Worm (Caenorhabditis elegans): ENCODE measurements around the gene unc-53.

The unc-53 gene

ce11 chrII:11027777-11028176 lies 61.5 kb downstream of the unc-53 start:
- TF ChIP-seq tbx-37 (GFP tag; conservative IDR thresholded peaks at IDR 0.05) (no peak), tbx-11 (GFP tag; IDR thresholded peaks at IDR 0.05) (no peak), flt-1 (GFP tag; IDR thresholded peaks at IDR 0.05) (no peak), ama-1 (optimal IDR thresholded peaks at IDR 0.05) (no peak), B0310.2 (tag; optimal IDR thresholded peaks at IDR 0.05) (no peak), hmg-4 (GFP tag; optimal IDR thresholded peaks at IDR 0.05) (no peak), ceh-36 (tag; optimal IDR thresholded peaks at IDR 0.05) (no peak), hmbx-1 (tag; optimal IDR thresholded peaks at IDR 0.05) (no peak), scrt-1 (GFP tag; IDR thresholded peaks at IDR 0.05) (no peak), pes-1 (GFP tag; IDR thresholded peaks at IDR 0.05) (no peak), hnd-1 (tag; optimal IDR thresholded peaks at IDR 0.05) (no peak), ets-7 (tag; optimal IDR thresholded peaks at IDR 0.05) (no peak), sea-1 (GFP tag; conservative IDR thresholded peaks at IDR 0.05) (no peak), tra-4 (tag; optimal IDR thresholded peaks at IDR 0.05) (no peak), aly-1 (tag; optimal IDR thresholded peaks at IDR 0.05) (no peak), ceh-13 (GFP tag; optimal IDR thresholded peaks at IDR 0.05) (no peak), F13C5.2 (tag; optimal IDR thresholded peaks at IDR 0.05) (no peak)

DNA sequence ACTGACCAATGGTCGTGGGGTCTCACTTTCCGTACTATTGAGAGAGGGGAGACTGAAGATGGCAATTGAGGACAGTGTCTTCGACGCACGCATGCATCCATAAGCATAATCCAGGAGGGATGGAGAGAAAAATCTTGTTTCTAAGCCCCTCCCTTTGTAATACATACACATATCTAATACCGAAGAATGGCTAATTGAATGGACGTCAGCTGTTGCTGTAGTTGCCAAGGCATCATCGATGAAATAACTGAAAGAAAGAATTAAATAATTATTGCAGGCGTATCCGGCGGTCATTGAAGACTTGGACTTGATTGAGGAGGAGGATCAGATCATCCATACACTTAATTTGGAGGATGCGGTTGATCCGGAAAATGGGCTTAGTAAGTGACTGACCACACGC lies 63.7 kb downstream of the unc-53 start, which contains the start of gene F33A8.7:
F33A8.7 (minus strand) TSS at position 101 of the 400 bp plus-strand sequence.
- TF ChIP-seq F13C5.2 (tag; optimal IDR thresholded peaks at IDR 0.05), result no peak
- TF ChIP-seq tbx-37 (GFP tag; conservative IDR thresholded peaks at IDR 0.05), result no peak
- no peak for TF ChIP-seq pes-1 (GFP tag; IDR thresholded peaks at IDR 0.05)
- TF ChIP-seq B0310.2 (tag; optimal IDR thresholded peaks at IDR 0.05), result no peak
- no peak for TF ChIP-seq tra-4 (tag; optimal IDR thresholded peaks at IDR 0.05)
- no peak for TF ChIP-seq hmbx-1 (tag; optimal IDR thresholded peaks at IDR 0.05)
- TF ChIP-seq flt-1 (GFP tag; IDR thresholded peaks at IDR 0.05), result no peak
- no peak for TF ChIP-seq tbx-11 (GFP tag; IDR thresholded peaks at IDR 0.05)
- TF ChIP-seq ama-1 (optimal IDR thresholded peaks at IDR 0.05), result no peak
- no peak for TF ChIP-seq sea-1 (GFP tag; conservative IDR thresholded peaks at IDR 0.05)
- TF ChIP-seq ets-7 (tag; optimal IDR thresholded peaks at IDR 0.05), result no peak
- TF ChIP-seq ceh-36 (tag; optimal IDR thresholded peaks at IDR 0.05), result no peak

DNA sequence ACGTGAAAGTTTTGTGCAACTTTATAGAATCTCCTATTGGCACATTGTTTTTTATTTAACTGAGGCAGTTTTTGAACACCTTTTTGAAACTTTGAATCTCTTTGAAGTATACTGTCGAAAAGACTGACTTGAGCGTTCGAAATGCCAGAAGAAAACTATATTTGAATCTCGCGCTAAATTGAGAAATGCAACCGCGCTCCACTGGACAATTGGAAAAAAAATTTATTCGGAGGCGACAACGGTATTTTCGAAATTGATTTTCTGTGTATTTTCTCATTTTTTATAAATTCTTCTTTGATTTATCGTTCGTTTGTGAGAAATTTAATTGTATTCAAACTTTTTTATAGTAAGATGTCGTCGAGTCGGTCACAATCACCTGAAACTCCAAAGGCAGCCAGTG lies 67.2 kb downstream of the unc-53 start, which contains the start of gene let-858:
let-858 (plus strand) TSS at position 348 of the 400 bp plus-strand sequence.
- TF ChIP-seq hnd-1 (tag; optimal IDR thresholded peaks at IDR 0.05) (no peak), tbx-11 (GFP tag; IDR thresholded peaks at IDR 0.05) (no peak), tra-4 (tag; optimal IDR thresholded peaks at IDR 0.05) (no peak), hmbx-1 (tag; optimal IDR thresholded peaks at IDR 0.05) (no peak), F13C5.2 (tag; optimal IDR thresholded peaks at IDR 0.05) (no peak), flt-1 (GFP tag; IDR thresholded peaks at IDR 0.05) (no peak)

ce11 chrII:11020707-11021106 lies 68.5 kb downstream of the unc-53 start:
- TF ChIP-seq hmbx-1 (tag; optimal IDR thresholded peaks at IDR 0.05) (no peak), ceh-36 (tag; optimal IDR thresholded peaks at IDR 0.05) (no peak), flt-1 (GFP tag; IDR thresholded peaks at IDR 0.05) (no peak)

- TF ChIP-seq hmbx-1 (tag; optimal IDR thresholded peaks at IDR 0.05) (no peak), sea-1 (GFP tag; conservative IDR thresholded peaks at IDR 0.05) (no peak), ceh-36 (tag; optimal IDR thresholded peaks at IDR 0.05) (no peak), pes-1 (GFP tag; IDR thresholded peaks at IDR 0.05) (no peak), tbx-37 (GFP tag; conservative IDR thresholded peaks at IDR 0.05) (no peak), scrt-1 (GFP tag; IDR thresholded peaks at IDR 0.05) (no peak), ets-7 (tag; optimal IDR thresholded peaks at IDR 0.05) (no peak), hnd-1 (tag; optimal IDR thresholded peaks at IDR 0.05) (no peak), tra-4 (tag; optimal IDR thresholded peaks at IDR 0.05) (no peak), aly-1 (tag; optimal IDR thresholded peaks at IDR 0.05) (no peak), tbx-11 (GFP tag; IDR thresholded peaks at IDR 0.05) (no peak), ceh-13 (GFP tag; optimal IDR thresholded peaks at IDR 0.05) (no peak), hmg-4 (GFP tag; optimal IDR thresholded peaks at IDR 0.05) (no peak), B0310.2 (tag; optimal IDR thresholded peaks at IDR 0.05) (no peak)
These were observed 72.4 kb downstream of the unc-53 start for ce11 chrII:11016884-11017283.

ce11 chrII:11016835-11016883 lies 72.6 kb downstream of the unc-53 start, which contains the start of gene ram-2:
TSS of gene ram-2 (minus strand) at chrII:11016881.
- TF ChIP-seq B0310.2 (tag; optimal IDR thresholded peaks at IDR 0.05) (no peak), ceh-36 (tag; optimal IDR thresholded peaks at IDR 0.05) (no peak), hnd-1 (tag; optimal IDR thresholded peaks at IDR 0.05) (no peak), ceh-13 (GFP tag; optimal IDR thresholded peaks at IDR 0.05) (no peak), ets-7 (tag; optimal IDR thresholded peaks at IDR 0.05) (no peak)

ce11 chrII:11016435-11016834 lies 72.8 kb downstream of the unc-53 start:
- no peak for TF ChIP-seq flt-1 (GFP tag; IDR thresholded peaks at IDR 0.05)
- no peak for TF ChIP-seq tbx-11 (GFP tag; IDR thresholded peaks at IDR 0.05)
- TF ChIP-seq ets-7 (tag; optimal IDR thresholded peaks at IDR 0.05), result no peak
- TF ChIP-seq F13C5.2 (tag; optimal IDR thresholded peaks at IDR 0.05), result no peak
- no peak for TF ChIP-seq pes-1 (GFP tag; IDR thresholded peaks at IDR 0.05)
- TF ChIP-seq B0310.2 (tag; optimal IDR thresholded peaks at IDR 0.05), result no peak
- TF ChIP-seq ceh-36 (tag; optimal IDR thresholded peaks at IDR 0.05), result no peak
- no peak for TF ChIP-seq scrt-1 (GFP tag; IDR thresholded peaks at IDR 0.05)
- no peak for TF ChIP-seq tra-4 (tag; optimal IDR thresholded peaks at IDR 0.05)
- TF ChIP-seq ceh-13 (GFP tag; optimal IDR thresholded peaks at IDR 0.05), result no peak
- no peak for TF ChIP-seq hnd-1 (tag; optimal IDR thresholded peaks at IDR 0.05)
- no peak for TF ChIP-seq hmg-4 (GFP tag; optimal IDR thresholded peaks at IDR 0.05)
- no peak for TF ChIP-seq tbx-37 (GFP tag; conservative IDR thresholded peaks at IDR 0.05)
- no peak for TF ChIP-seq sea-1 (GFP tag; conservative IDR thresholded peaks at IDR 0.05)
- no peak for TF ChIP-seq aly-1 (tag; optimal IDR thresholded peaks at IDR 0.05)
- TF ChIP-seq ama-1 (optimal IDR thresholded peaks at IDR 0.05), result no peak
- no peak for TF ChIP-seq hmbx-1 (tag; optimal IDR thresholded peaks at IDR 0.05)

- no peak for TF ChIP-seq tra-4 (tag; optimal IDR thresholded peaks at IDR 0.05)
- no peak for TF ChIP-seq flt-1 (GFP tag; IDR thresholded peaks at IDR 0.05)
- no peak for TF ChIP-seq F13C5.2 (tag; optimal IDR thresholded peaks at IDR 0.05)
- TF ChIP-seq tbx-37 (GFP tag; conservative IDR thresholded peaks at IDR 0.05), result no peak
- no peak for TF ChIP-seq sea-1 (GFP tag; conservative IDR thresholded peaks at IDR 0.05)
These were observed 73.5 kb downstream of the unc-53 start for ce11 chrII:11015734-11016133.
